Fruit fly (Drosophila melanogaster) whole organism, wandering third instar larva: ENCODE data around the gene betaggt-I.

Source experiments
- CG32264 ChIP-seq: fragments of 200-800 bp; sonication (Bioruptor generic); optimal IDR thresholded peaks from 2 replicates; lab custom pipeline; 2016; ENCODE audit warnings: missing biosample characterization, missing genetic modification characterization
- CG9705 ChIP-seq: fragments of 200-800 bp; sonication (Bioruptor generic); optimal IDR thresholded peaks from 2 replicates; lab custom pipeline; 2018; ENCODE audit warnings: missing biosample characterization, mild to moderate bottlenecking, missing genetic modification characterization
- CrebA ChIP-seq: fragments of 200-800 bp; sonication (Bioruptor generic); optimal IDR thresholded peaks from 2 replicates; lab custom pipeline; 2016; ENCODE audit warnings: missing biosample characterization, mild to moderate bottlenecking, missing genetic modification characterization, borderline replicate concordance
- Dif ChIP-seq: fragments of 200-275, 200-300 bp; sonication (Bioruptor generic); optimal IDR thresholded peaks from 2 replicates; lab custom pipeline; 2018; ENCODE audit warnings: missing biosample characterization, missing genetic modification characterization; ENCODE audit not compliant: partially characterized antibody
- GATAd ChIP-seq: sonication (Bioruptor generic); optimal IDR thresholded peaks from 2 replicates; lab custom pipeline; 2016; ENCODE audit warnings: missing biosample characterization, missing genetic modification characterization
- Hnf4 ChIP-seq: fragments of 200-800 bp; sonication (Bioruptor generic); optimal IDR thresholded peaks from 2 replicates; lab custom pipeline; 2016; ENCODE audit warnings: missing biosample characterization, mild to moderate bottlenecking, missing genetic modification characterization
- Mio ChIP-seq: sonication (Bioruptor generic); optimal IDR thresholded peaks from 2 replicates; lab custom pipeline; 2016; ENCODE audit warnings: missing biosample characterization, missing genetic modification characterization
- Myc ChIP-seq: fragments of >200 bp; optimal IDR thresholded peaks from 2 replicates; lab custom pipeline; 2017
- N ChIP-seq: fragments of >200 bp; optimal IDR thresholded peaks from 2 replicates; lab custom pipeline; 2018; ENCODE audit warnings: missing biosample characterization, missing external identifiers, missing genetic modification characterization
- OdsH ChIP-seq: fragments of 200-800 bp; sonication (Bioruptor generic); optimal IDR thresholded peaks from 2 replicates; lab custom pipeline; 2016; ENCODE audit warnings: missing biosample characterization, mild to moderate bottlenecking, missing genetic modification characterization
- Sp1 ChIP-seq: fragments of 200-800 bp; sonication (Bioruptor generic); optimal IDR thresholded peaks from 3 replicates; lab custom pipeline; 2019; ENCODE audit warnings: missing biosample characterization, mild to moderate bottlenecking, missing genetic modification characterization, moderate library complexity
- Vsx2 ChIP-seq: fragments of 200-300, 225-300 bp; sonication (Bioruptor generic); optimal IDR thresholded peaks from 2 replicates; lab custom pipeline; 2018; ENCODE audit warnings: missing biosample characterization, missing genetic modification characterization; ENCODE audit not compliant: partially characterized antibody
- br ChIP-seq: fragments of 200-800 bp; sonication (Bioruptor generic); optimal IDR thresholded peaks from 2 replicates; lab custom pipeline; 2016; ENCODE audit warnings: missing biosample characterization, missing genetic modification characterization
- brk ChIP-seq: fragments of 200-800 bp; sonication (Bioruptor generic); optimal IDR thresholded peaks from 2 replicates; lab custom pipeline; 2016; ENCODE audit warnings: missing biosample characterization, mild to moderate bottlenecking, missing genetic modification characterization
- dl ChIP-seq, 2 experiments: fragments of 175-275, 200-275 bp in 1 of 2; fragments of 200-275 bp in 1 of 2; sonication (Bioruptor generic); optimal IDR thresholded peaks; lab custom pipeline; 2018; ENCODE audit warnings: mild to moderate bottlenecking in 2 of 2, missing biosample characterization in 2 of 2, missing genetic modification characterization in 2 of 2, moderate library complexity in 2 of 2; ENCODE audit not compliant: partially characterized antibody in 2 of 2, insufficient read depth in 1 of 2
- dmrt93B ChIP-seq: fragments of 200-800 bp; sonication (Bioruptor generic); optimal IDR thresholded peaks from 2 replicates; lab custom pipeline; 2018; ENCODE audit warnings: missing biosample characterization, mild to moderate bottlenecking, missing genetic modification characterization
- dsf ChIP-seq: sonication (Bioruptor generic); optimal IDR thresholded peaks from 2 replicates; lab custom pipeline; 2016; ENCODE audit warnings: missing biosample characterization, missing genetic modification characterization, borderline replicate concordance
- ey ChIP-seq: fragments of 200-800 bp; sonication (Bioruptor generic); optimal IDR thresholded peaks from 2 replicates; lab custom pipeline; 2016; ENCODE audit warnings: missing biosample characterization, missing genetic modification characterization
- foxo ChIP-seq, 2 experiments: fragments of 200-800 bp; sonication (Bioruptor generic); optimal IDR thresholded peaks; 2 replicates in 1 of 2; 3 replicates in 1 of 2; lab custom pipeline; 2016 to 2017; ENCODE audit warnings: missing biosample characterization in 2 of 2, missing genetic modification characterization in 2 of 2
- h ChIP-seq: fragments of 200-800 bp; sonication (Bioruptor generic); optimal IDR thresholded peaks from 3 replicates; lab custom pipeline; 2016; ENCODE audit warnings: missing biosample characterization, mild to moderate bottlenecking, missing genetic modification characterization
- pan ChIP-seq: fragments of >200 bp; optimal IDR thresholded peaks from 2 replicates; lab custom pipeline; 2017
- psq ChIP-seq: fragments of 200-800 bp; sonication (Bioruptor generic); optimal IDR thresholded peaks from 3 replicates; lab custom pipeline; 2017; ENCODE audit warnings: missing biosample characterization, mild to moderate bottlenecking, missing genetic modification characterization, moderate library complexity
- rgr ChIP-seq: fragments of 200-800 bp; sonication (Bioruptor generic); optimal IDR thresholded peaks from 3 replicates; lab custom pipeline; 2016; ENCODE audit warnings: missing biosample characterization, mild to moderate bottlenecking, missing genetic modification characterization
- sage ChIP-seq: fragments of 200-800 bp; sonication (Bioruptor generic); optimal IDR thresholded peaks from 2 replicates; lab custom pipeline; 2016; ENCODE audit warnings: missing biosample characterization, mild to moderate bottlenecking, missing genetic modification characterization
- sv ChIP-seq: fragments of 200-800 bp; sonication (Bioruptor generic); optimal IDR thresholded peaks from 3 replicates; lab custom pipeline; 2016; ENCODE audit warnings: missing biosample characterization, missing genetic modification characterization
- usp ChIP-seq: fragments of >200 bp; optimal IDR thresholded peaks from 2 replicates; lab custom pipeline; 2017; ENCODE audit warnings: missing biosample characterization, missing genetic modification characterization
- woc ChIP-seq: sonication (Bioruptor generic); optimal IDR thresholded peaks from 2 replicates; lab custom pipeline; 2016; ENCODE audit warnings: missing biosample characterization, mild to moderate bottlenecking, missing genetic modification characterization

betaggt-I gene

dm6 chr2L:4942257-4942792, 3.1 kb upstream of the betaggt-I start, which contains the start of gene synr:
Gene synr (plus strand): TSS chr2L:4942742.
- TF ChIP-seq OdsH (GFP tag; lab: Kevin White, UChicago) (no peak), sage (GFP tag; lab: Kevin White, UChicago) (no peak), ey (no peak), sv (GFP tag; lab: Kevin White, UChicago) (no peak), brk (GFP tag; lab: Kevin White, UChicago) (no peak), CrebA (GFP tag; lab: Kevin White, UChicago) (no peak), N (GFP tag; lab: Kevin White, UChicago) (no peak)

dm6 chr2L:4949453-4950045, 4.2 kb downstream of the betaggt-I start, which contains the start of gene jet:
Gene jet (minus strand): TSS chr2L:4949784.
- no peak for TF ChIP-seq Mio
- TF ChIP-seq br (GFP tag; lab: Kevin White, UChicago), result no peak
- TF ChIP-seq Myc, result peak; percentile 10
- no peak for TF ChIP-seq GATAd (GFP tag; lab: Kevin White, UChicago)
- no peak for TF ChIP-seq dsf (GFP tag; lab: Kevin White, UChicago)

- TF ChIP-seq pan (lab: Kevin White, UChicago) (no peak), dsf (GFP tag; lab: Kevin White, UChicago) (no peak), CG9705 (GFP tag; lab: Kevin White, UChicago) (no peak), Mio (no peak), dmrt93B (no peak), Hnf4 (GFP tag; lab: Kevin White, UChicago) (no peak), brk (GFP tag; lab: Kevin White, UChicago) (no peak), rgr (GFP tag; lab: Kevin White, UChicago) (no peak), OdsH (GFP tag; lab: Kevin White, UChicago) (no peak), sv (GFP tag; lab: Kevin White, UChicago) (no peak)
Measured at dm6 chr2L:4950667-4951066, 5.3 kb downstream of the betaggt-I start, which contains the start of gene Jon25Biii. Gene Jon25Biii (minus strand): TSS chr2L:4950767.

- no peak for TF ChIP-seq GATAd (GFP tag; lab: Kevin White, UChicago)
- TF ChIP-seq h, result peak; percentile 60
Measured at dm6 chr2L:4953086-4953570, 7.7 kb downstream of the betaggt-I start, which contains the start of gene Jon25Bii. Gene Jon25Bii (minus strand): TSS chr2L:4953136.

- TF ChIP-seq usp (GFP tag; lab: Kevin White, UChicago), result no peak
- no peak for TF ChIP-seq Vsx2 (GFP tag; lab: Kevin White, UChicago)
- no peak for TF ChIP-seq Dif (GFP tag; lab: Kevin White, UChicago)
- TF ChIP-seq Myc, result no peak
- TF ChIP-seq Sp1 (GFP tag; lab: Kevin White, UChicago), result no peak
- no peak for TF ChIP-seq sage (GFP tag; lab: Kevin White, UChicago)
- TF ChIP-seq CG32264 (GFP tag; lab: Kevin White, UChicago), result no peak
- no peak for TF ChIP-seq CrebA (GFP tag; lab: Kevin White, UChicago)
- no peak for TF ChIP-seq woc (GFP tag; lab: Kevin White, UChicago)
- no peak for TF ChIP-seq dl (GFP tag; optimal IDR thresholded peaks at IDR 0.05; lab: Kevin White, UChicago; ENCODE audit: insufficient read depth in 1 of 2, partially characterized antibody in 2 of 2)
- no peak for TF ChIP-seq foxo (GFP tag; optimal IDR thresholded peaks at IDR 0.05; lab: Kevin White, UChicago)
- no peak for TF ChIP-seq OdsH (GFP tag; lab: Kevin White, UChicago)
- TF ChIP-seq psq, result no peak
Measured at dm6 chr2L:4955094-4955823, 9.9 kb downstream of the betaggt-I start, which contains the start of the genes Jon25Bi and Marcal1. Gene Jon25Bi (minus strand): TSS chr2L:4955144. Gene Marcal1 (plus strand): TSS chr2L:4955509.
